Fruit fly (Drosophila melanogaster) ovary, adult (tissue): ENCODE results near the gene CG15042.
A peak's percentile ranks its signal among the peaks of the same experiment; 100 is the strongest.

Experiments used
- CG17801 ChIP-seq: fragments of 200-800 bp; optimal IDR thresholded peaks from 2 replicates; lab custom pipeline; 2019; ENCODE audit warnings: missing biosample characterization, mild to moderate bottlenecking, missing genetic modification characterization, moderate library complexity; ENCODE audit not compliant: partially characterized antibody

CG15042 gene

DNA sequence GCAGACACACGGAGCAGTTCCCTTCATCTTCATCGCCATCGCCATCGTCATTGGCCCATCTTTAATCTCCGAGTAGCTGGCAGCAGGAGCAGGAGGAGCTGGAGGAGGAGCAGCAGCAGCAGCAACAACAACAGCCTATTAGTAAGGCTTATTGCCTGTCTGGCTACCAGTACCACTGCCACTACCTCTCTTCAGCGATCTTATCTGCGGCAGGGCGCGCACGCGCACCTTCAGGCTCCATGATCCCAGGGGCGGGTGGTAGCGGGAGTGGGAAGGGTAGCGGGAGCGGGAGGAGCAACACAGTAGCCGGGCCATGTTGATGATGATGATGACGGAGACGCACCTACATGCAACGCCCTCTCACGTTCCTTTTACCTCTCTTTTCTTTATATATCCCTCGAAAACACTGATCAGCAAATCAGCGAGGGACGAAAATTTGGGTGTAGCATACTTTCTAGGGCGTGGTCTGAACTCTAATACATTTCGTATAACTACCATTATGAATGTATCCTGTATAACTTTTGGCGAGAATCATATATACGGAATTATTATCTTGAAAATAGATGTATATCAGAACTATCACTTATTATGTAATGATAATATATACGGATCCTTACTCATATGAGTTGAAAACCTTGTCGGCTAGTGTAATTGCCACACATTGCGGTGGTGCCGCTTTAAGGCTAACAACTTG, 9.1 kb upstream of the CG15042 start:
- TF ChIP-seq CG17801 (GFP tag; lab: Kevin White, UChicago) = no peak

DNA sequence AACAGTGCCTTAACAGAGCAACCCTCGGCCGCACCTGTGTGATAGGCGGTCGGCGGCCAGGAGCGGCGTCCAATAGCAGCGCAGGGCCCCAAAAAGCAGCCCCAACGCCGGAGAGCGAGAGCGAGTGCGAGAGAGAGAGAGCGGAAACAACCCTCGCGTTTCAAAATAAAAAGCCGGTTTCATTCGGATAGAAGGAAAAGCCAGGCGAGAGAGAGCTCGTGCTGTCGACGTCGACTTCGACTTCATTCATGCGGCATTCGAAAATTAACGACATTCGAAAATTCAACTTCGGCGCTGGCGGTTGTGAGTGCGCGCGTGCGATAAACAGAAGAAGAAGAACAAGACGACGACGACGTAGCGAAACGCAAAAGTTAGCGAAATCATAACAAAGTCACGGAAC, 6.3 kb upstream of the CG15042 start:
- no peak for TF ChIP-seq CG17801 (GFP tag; lab: Kevin White, UChicago)

DNA sequence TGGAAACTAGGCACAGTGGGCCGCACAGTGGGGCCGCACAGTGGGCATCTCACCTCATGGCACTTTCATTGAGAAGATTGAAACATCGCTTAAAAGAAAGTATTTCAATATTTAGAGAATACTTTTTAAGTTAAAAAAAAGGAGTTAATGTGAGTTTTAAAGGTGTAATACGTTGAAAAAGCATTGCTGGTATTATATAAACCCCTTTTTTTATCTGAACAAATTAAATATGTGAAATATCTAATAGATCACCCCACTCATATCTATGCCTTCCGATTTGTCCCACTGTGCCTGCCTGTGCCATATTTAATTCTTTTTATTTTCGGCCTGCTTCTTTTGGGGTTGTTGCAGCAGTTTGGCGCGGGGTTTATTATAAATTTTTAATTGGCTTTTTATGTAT, 5.2 kb upstream of the CG15042 start:
- no peak for TF ChIP-seq CG17801 (GFP tag; lab: Kevin White, UChicago)

dm6 chrX:18524594-18525266, 3.3 kb downstream of the CG15042 start:
- no peak for TF ChIP-seq CG17801 (GFP tag; lab: Kevin White, UChicago)

- TF ChIP-seq CG17801 (GFP tag; lab: Kevin White, UChicago) = no peak
Observed at dm6 chrX:18523146-18523812, 4.8 kb downstream of the CG15042 start.

- no peak for TF ChIP-seq CG17801 (GFP tag; lab: Kevin White, UChicago)
Observed at dm6 chrX:18522395-18523104, 5.5 kb downstream of the CG15042 start, which contains the start of gene CG6481. CG6481 (minus strand) TSS chrX:18522445.

DNA sequence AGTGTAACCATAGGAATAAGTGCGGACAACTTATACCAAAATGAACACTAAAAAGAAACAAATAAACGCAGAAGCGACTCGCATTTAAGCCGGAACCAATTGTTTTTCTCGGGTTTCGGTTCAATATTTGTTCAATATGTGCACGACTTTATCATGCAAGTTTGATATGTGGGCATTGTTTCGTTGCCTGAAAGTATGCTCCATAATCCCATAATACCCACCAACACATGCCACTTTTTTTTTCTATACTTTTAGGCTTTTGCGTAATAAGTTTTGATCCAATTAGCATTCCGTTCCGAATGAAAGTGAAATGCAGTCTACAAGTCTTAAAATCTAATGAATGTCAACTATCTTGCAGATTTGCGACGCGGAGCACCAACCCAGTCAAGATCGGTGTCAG, 7.7 kb downstream of the CG15042 start:
- TF ChIP-seq CG17801 (GFP tag; lab: Kevin White, UChicago) = no peak

dm6 chrX:18517415-18517814, 10.7 kb downstream of the CG15042 start:
- TF ChIP-seq CG17801 (GFP tag; lab: Kevin White, UChicago) = no peak

dm6 chrX:18515988-18516541, 12.0 kb downstream of the CG15042 start:
- no peak for TF ChIP-seq CG17801 (GFP tag; lab: Kevin White, UChicago)

DNA sequence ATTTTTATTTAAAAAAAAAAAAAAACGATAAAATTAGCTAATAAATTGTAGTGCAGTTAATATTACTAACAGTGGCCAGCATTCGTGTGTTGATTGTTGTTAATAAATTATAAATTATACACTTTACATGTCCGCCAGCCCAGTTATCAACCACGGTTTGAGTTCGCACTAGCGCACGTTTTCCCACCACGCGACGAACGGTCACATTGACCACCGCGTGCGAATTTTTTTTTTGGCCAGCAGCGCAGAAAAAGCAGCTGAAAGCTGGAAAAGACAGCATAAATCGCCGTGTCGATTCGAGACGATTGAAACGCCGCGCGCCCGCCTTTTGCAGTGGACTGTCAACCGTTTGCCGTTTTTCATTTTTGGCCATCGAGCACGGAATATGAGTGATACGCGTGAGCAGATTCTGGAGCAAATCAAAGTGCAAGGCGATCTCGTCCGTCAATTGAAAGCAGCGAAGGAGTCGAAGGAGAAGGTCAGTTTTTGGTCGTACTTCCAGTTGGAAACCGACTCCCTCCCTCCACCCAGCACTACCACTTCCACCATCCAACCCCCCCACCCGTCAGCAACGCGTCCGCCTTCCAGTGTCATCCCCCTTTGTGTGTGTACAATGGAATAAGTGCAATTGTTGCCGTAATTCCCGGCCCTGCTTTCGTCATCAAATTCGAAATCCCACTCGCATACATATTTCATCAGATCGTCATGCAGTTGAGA, 12.7 kb downstream of the CG15042 start, which contains the start of the genes Bx and HisRS:
Gene Bx, plus strand, starts transcription at position 224 of the 717 bp plus-strand sequence.
Gene HisRS, plus strand, starts transcription at position 224 of the 717 bp plus-strand sequence.
- no peak for TF ChIP-seq CG17801 (GFP tag; lab: Kevin White, UChicago)

- no peak for TF ChIP-seq CG17801 (GFP tag; lab: Kevin White, UChicago)
Observed at dm6 chrX:18514767-18515166, 13.3 kb downstream of the CG15042 start, which contains the start of gene CG6470. CG6470 (minus strand) TSS chrX:18514867.

DNA sequence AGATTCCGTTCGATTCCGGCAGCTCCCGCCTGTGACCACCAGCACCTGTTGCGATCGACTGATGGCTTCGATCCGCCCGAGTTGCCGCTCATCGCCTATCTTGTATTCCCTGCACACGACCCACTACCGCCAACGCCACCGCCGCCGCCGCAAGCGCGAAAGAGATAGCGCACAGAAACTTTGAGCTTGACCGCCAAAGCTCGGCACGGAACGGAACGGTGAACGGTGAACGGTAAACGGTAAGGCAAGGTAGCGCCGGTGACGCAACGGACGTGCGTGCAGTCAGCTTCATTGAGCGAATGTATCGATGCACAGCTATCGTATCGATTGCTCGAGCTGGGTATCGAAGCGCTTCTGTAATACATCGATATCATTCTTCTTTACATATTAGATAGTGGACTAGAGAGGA, 15.8 kb downstream of the CG15042 start, which contains the start of gene Ggt-1:
Gene Ggt-1, minus strand, starts transcription at position 251 of the 409 bp plus-strand sequence.
- TF ChIP-seq CG17801 (GFP tag; lab: Kevin White, UChicago) = peak; percentile 61

DNA sequence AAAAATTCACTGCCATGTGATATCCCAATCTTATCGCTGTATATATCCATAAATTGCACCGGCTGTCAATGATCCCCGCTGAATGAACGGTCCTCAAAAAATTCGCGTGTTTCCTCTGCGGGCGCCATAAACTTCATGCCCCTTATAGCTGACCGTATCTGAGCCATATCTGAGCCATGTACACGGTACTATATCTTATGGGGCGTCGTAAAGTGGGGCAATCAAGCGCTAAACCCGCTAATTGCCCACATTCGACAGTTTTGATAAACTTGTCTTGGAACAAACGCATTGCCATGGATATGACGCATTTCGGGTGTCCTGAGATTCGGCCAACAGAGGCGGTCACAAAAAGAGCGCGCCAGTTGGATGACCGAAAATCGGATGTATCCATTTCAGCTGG, 17.2 kb downstream of the CG15042 start:
- TF ChIP-seq CG17801 (GFP tag; lab: Kevin White, UChicago) = peak; percentile 11

DNA sequence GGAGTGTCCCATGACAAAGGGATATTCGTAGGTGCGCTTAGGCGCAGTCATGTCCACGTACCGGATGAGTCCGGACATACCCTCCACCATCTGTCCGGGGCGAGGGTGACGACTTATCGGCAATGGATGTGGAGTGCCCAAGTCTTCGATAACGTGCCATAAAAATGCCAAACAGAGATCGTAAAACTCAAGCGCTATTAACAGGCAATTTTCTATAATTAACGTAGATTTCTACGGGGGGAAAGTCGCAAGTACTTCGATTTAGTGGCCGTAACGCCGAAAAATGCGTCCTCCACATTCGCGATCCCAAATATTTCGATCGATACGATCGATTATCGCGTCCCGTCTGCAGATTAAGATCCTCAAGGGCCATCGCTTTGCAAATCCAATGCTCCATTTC, 18.6 kb downstream of the CG15042 start:
- TF ChIP-seq CG17801 (GFP tag; lab: Kevin White, UChicago) = no peak
